Worm (Caenorhabditis elegans) whole organism, L2 larva: ENCODE results near the gene C27F2.7.

Source experiments
- C34F6.9 ChIP-seq: fragments of 150-350 bp; optimal IDR thresholded peaks from 2 replicates; lab custom pipeline; 2014; ENCODE audit warnings: missing biosample characterization, missing genetic modification characterization
- F13H6.1 ChIP-seq: sonication (generic microtip); optimal IDR thresholded peaks from 2 replicates; lab custom pipeline; 2016; ENCODE audit warnings: missing genetic modification characterization, missing compliant biosample characterization
- R02D3.7 ChIP-seq: fragments of 150-350 bp; optimal IDR thresholded peaks from 2 replicates; lab custom pipeline; 2014; ENCODE audit warnings: missing biosample characterization, missing genetic modification characterization
- Y55F3AM.14 ChIP-seq: fragments of 200-800 bp; sonication (Bioruptor generic); optimal IDR thresholded peaks from 2 replicates; lab custom pipeline; 2018; ENCODE audit warnings: mild to moderate bottlenecking, missing genetic modification characterization, missing compliant biosample characterization
- ZK546.5 ChIP-seq: sonication (generic microtip); optimal IDR thresholded peaks from 2 replicates; lab custom pipeline; 2017; ENCODE audit warnings: missing biosample characterization, missing genetic modification characterization
- alr-1 ChIP-seq: fragments of 150-350 bp; optimal IDR thresholded peaks from 2 replicates; lab custom pipeline; 2014; ENCODE audit warnings: missing biosample characterization, missing genetic modification characterization
- ama-1 ChIP-seq: fragments of 150-350 bp; optimal IDR thresholded peaks from 2 replicates; lab custom pipeline; 2018; ENCODE audit warnings: inconsistent platforms
- blmp-1 ChIP-seq: sonication (generic microtip); optimal IDR thresholded peaks from 2 replicates; lab custom pipeline; 2017; ENCODE audit warnings: missing genetic modification characterization, mild to moderate bottlenecking, missing compliant biosample characterization, antibody characterized with exemption, moderate library complexity; ENCODE audit not compliant: insufficient read depth
- ceh-16 ChIP-seq: fragments of 150-350 bp; optimal IDR thresholded peaks from 2 replicates; lab custom pipeline; 2014; ENCODE audit warnings: missing biosample characterization, missing genetic modification characterization
- ceh-82 ChIP-seq: fragments of 150-350 bp; optimal IDR thresholded peaks from 2 replicates; lab custom pipeline; 2014; ENCODE audit warnings: missing biosample characterization, missing genetic modification characterization
- crh-2 ChIP-seq: sonication (generic microtip); optimal IDR thresholded peaks from 2 replicates; lab custom pipeline; 2017; ENCODE audit warnings: missing biosample characterization, missing genetic modification characterization
- dmd-4 ChIP-seq: sonication (generic microtip); optimal IDR thresholded peaks from 2 replicates; lab custom pipeline; 2017; ENCODE audit warnings: missing biosample characterization, missing genetic modification characterization
- egl-27 ChIP-seq: sonication (generic microtip); optimal IDR thresholded peaks from 3 replicates; lab custom pipeline; 2017; ENCODE audit warnings: missing biosample characterization, missing genetic modification reagents, missing genetic modification characterization
- elt-1 ChIP-seq: fragments of 150-350 bp; optimal IDR thresholded peaks from 2 replicates; lab custom pipeline; 2014; ENCODE audit warnings: missing biosample characterization, missing genetic modification characterization
- elt-3 ChIP-seq: sonication (generic microtip); optimal IDR thresholded peaks from 2 replicates; lab custom pipeline; 2017; ENCODE audit warnings: missing biosample characterization, missing genetic modification characterization
- fos-1 ChIP-seq: fragments of 150-350 bp; optimal IDR thresholded peaks from 2 replicates; lab custom pipeline; 2014; ENCODE audit warnings: missing biosample characterization, missing genetic modification characterization
- gmeb-1 ChIP-seq: fragments of 150-350 bp; optimal IDR thresholded peaks from 2 replicates; lab custom pipeline; 2014; ENCODE audit warnings: missing biosample characterization, missing genetic modification characterization
- lin-11 ChIP-seq: fragments of 150-350 bp; sonication (generic microtip); optimal IDR thresholded peaks from 2 replicates; lab custom pipeline; 2014; ENCODE audit warnings: missing biosample characterization, missing genetic modification characterization, inconsistent platforms, mixed read lengths
- lin-13 ChIP-seq: fragments of 150-350 bp; optimal IDR thresholded peaks from 2 replicates; lab custom pipeline; 2014; ENCODE audit warnings: missing biosample characterization, missing genetic modification reagents, missing genetic modification characterization
- lin-39 ChIP-seq: fragments of 150-350 bp; optimal IDR thresholded peaks from 2 replicates; lab custom pipeline; 2014; ENCODE audit warnings: missing biosample characterization, missing genetic modification reagents, missing genetic modification characterization
- lsy-2 ChIP-seq, 2 experiments: fragments of 150-350 bp in 1 of 2; sonication (generic microtip) in 1 of 2; optimal IDR thresholded peaks; 2 replicates each; lab custom pipeline; 2014 to 2017; ENCODE audit warnings: missing biosample characterization in 2 of 2, missing genetic modification characterization in 2 of 2
- mab-5 ChIP-seq: fragments of 150-350 bp; optimal IDR thresholded peaks from 2 replicates; lab custom pipeline; 2014; ENCODE audit warnings: missing biosample characterization, missing genetic modification characterization
- mbf-1 ChIP-seq: sonication (generic microtip); optimal IDR thresholded peaks from 2 replicates; lab custom pipeline; 2017; ENCODE audit warnings: missing biosample characterization, missing genetic modification characterization
- mdl-1 ChIP-seq, 2 experiments: fragments of 150-350 bp in 1 of 2; sonication (generic microtip) in 1 of 2; optimal IDR thresholded peaks; 2 replicates each; lab custom pipeline; 2017; ENCODE audit warnings: missing biosample characterization in 2 of 2, missing genetic modification characterization in 2 of 2
- nhr-10 ChIP-seq: sonication (generic microtip); optimal IDR thresholded peaks from 2 replicates; lab custom pipeline; 2017; ENCODE audit warnings: missing biosample characterization, missing genetic modification characterization
- nhr-11 ChIP-seq: fragments of 150-350 bp; optimal IDR thresholded peaks from 2 replicates; lab custom pipeline; 2014; ENCODE audit warnings: missing biosample characterization, missing genetic modification characterization
- nhr-12 ChIP-seq: fragments of 150-350 bp; optimal IDR thresholded peaks from 2 replicates; lab custom pipeline; 2014; ENCODE audit warnings: missing biosample characterization, missing genetic modification characterization
- nhr-129 ChIP-seq: fragments of 150-350 bp; optimal IDR thresholded peaks from 2 replicates; lab custom pipeline; 2014; ENCODE audit warnings: missing biosample characterization, missing genetic modification characterization
- nhr-21 ChIP-seq: fragments of 150-350 bp; optimal IDR thresholded peaks from 2 replicates; lab custom pipeline; 2014; ENCODE audit warnings: missing biosample characterization, missing genetic modification characterization
- nhr-23 ChIP-seq: fragments of 150-350 bp; optimal IDR thresholded peaks from 2 replicates; lab custom pipeline; 2014; ENCODE audit warnings: missing biosample characterization, missing genetic modification reagents, missing genetic modification characterization
- nhr-237 ChIP-seq: fragments of 150-350 bp; optimal IDR thresholded peaks from 2 replicates; lab custom pipeline; 2014; ENCODE audit warnings: missing biosample characterization, missing genetic modification characterization
- nhr-25 ChIP-seq: fragments of 150-350 bp; sonication (generic microtip); optimal IDR thresholded peaks from 3 replicates; lab custom pipeline; 2014; ENCODE audit warnings: missing biosample characterization, missing genetic modification characterization
- nhr-6 ChIP-seq: fragments of 150-350 bp; optimal IDR thresholded peaks from 2 replicates; lab custom pipeline; 2014; ENCODE audit warnings: missing biosample characterization, missing genetic modification characterization
- nhr-77 ChIP-seq: fragments of 150-350 bp; optimal IDR thresholded peaks from 2 replicates; lab custom pipeline; 2014; ENCODE audit warnings: missing biosample characterization, missing genetic modification characterization
- peb-1 ChIP-seq: fragments of 150-350 bp; optimal IDR thresholded peaks from 2 replicates; lab custom pipeline; 2014; ENCODE audit warnings: missing biosample characterization, missing genetic modification characterization
- sem-4 ChIP-seq: fragments of 150-350 bp; optimal IDR thresholded peaks from 2 replicates; lab custom pipeline; 2014; ENCODE audit warnings: missing biosample characterization, missing genetic modification reagents, missing genetic modification characterization
- skn-1 ChIP-seq: sonication (generic microtip); optimal IDR thresholded peaks from 2 replicates; lab custom pipeline; 2017; ENCODE audit warnings: missing biosample characterization, missing genetic modification characterization
- sma-3 ChIP-seq: sonication (generic microtip); optimal IDR thresholded peaks from 2 replicates; lab custom pipeline; 2016; ENCODE audit warnings: missing genetic modification reagents, missing genetic modification characterization, missing compliant biosample characterization
- sma-9 ChIP-seq, 2 experiments: fragments of 150-350 bp in 1 of 2; sonication (generic microtip) in 1 of 2; optimal IDR thresholded peaks; 2 replicates each; lab custom pipeline; 2014 to 2016; ENCODE audit warnings: missing genetic modification characterization in 2 of 2, mild to moderate bottlenecking in 1 of 2, missing biosample characterization in 1 of 2, missing compliant biosample characterization in 1 of 2, missing genetic modification reagents in 1 of 2, moderate library complexity in 1 of 2
- snpc-4 ChIP-seq: fragments of 150-350 bp; optimal IDR thresholded peaks from 2 replicates; lab custom pipeline; 2014; ENCODE audit warnings: missing biosample characterization, missing genetic modification characterization
- unc-39 ChIP-seq: fragments of 150-350 bp; optimal IDR thresholded peaks from 2 replicates; lab custom pipeline; 2014; ENCODE audit warnings: missing biosample characterization, missing genetic modification characterization
- unc-55 ChIP-seq: fragments of 150-350 bp; sonication (generic microtip); optimal IDR thresholded peaks from 3 replicates; lab custom pipeline; 2014; ENCODE audit warnings: missing biosample characterization, missing genetic modification reagents, missing genetic modification characterization
- unc-62 ChIP-seq: fragments of 150-350 bp; optimal IDR thresholded peaks from 2 replicates; lab custom pipeline; 2014; ENCODE audit warnings: missing biosample characterization, missing genetic modification reagents, missing genetic modification characterization
- zag-1 ChIP-seq: fragments of 150-350 bp; optimal IDR thresholded peaks from 2 replicates; lab custom pipeline; 2014; ENCODE audit warnings: missing biosample characterization, missing genetic modification characterization
- ztf-1 ChIP-seq: fragments of 200-800 bp; sonication (Bioruptor generic); conservative IDR thresholded peaks from 2 replicates; pipeline ENCODE4 v1.3.6; 2022; ENCODE audit warnings: missing genetic modification characterization, missing compliant biosample characterization
- ztf-11 ChIP-seq: sonication (generic microtip); optimal IDR thresholded peaks from 2 replicates; lab custom pipeline; 2017; ENCODE audit warnings: missing biosample characterization, missing genetic modification characterization
- ztf-4 ChIP-seq: fragments of 150-350 bp; optimal IDR thresholded peaks from 2 replicates; lab custom pipeline; 2014; ENCODE audit warnings: missing biosample characterization, missing genetic modification characterization

C27F2.7 gene

ce11 chrIII:5024393-5024964, 40.2 kb upstream of the C27F2.7 start, which contains the start of gene pcf-11:
pcf-11 (plus strand) TSS chrIII:5024914.
- TF ChIP-seq nhr-11 (tag; lab: Kevin White, UChicago) (no peak), unc-55 (GFP tag; lab: Kevin White, UChicago) (peak; percentile 77), nhr-129 (tag; lab: Kevin White, UChicago) (peak; percentile 52), peb-1 (tag; lab: Kevin White, UChicago) (no peak), sma-9 (GFP tag; optimal IDR thresholded peaks at IDR 0.05; lab: Kevin White, UChicago) (peak; percentile 20), sma-9 (tag; optimal IDR thresholded peaks at IDR 0.05; lab: Kevin White, UChicago) (no peak), lin-13 (GFP tag; lab: Kevin White, UChicago) (peak; percentile 64), nhr-25 (peak; percentile 44), lin-39 (tag; lab: Kevin White, UChicago) (no peak), gmeb-1 (tag; lab: Kevin White, UChicago) (peak; percentile 50), ztf-4 (tag; lab: Kevin White, UChicago) (no peak), fos-1 (tag; lab: Kevin White, UChicago) (peak; percentile 46), alr-1 (tag; lab: Kevin White, UChicago) (no peak), mbf-1 (tag; lab: Kevin White, UChicago) (no peak), blmp-1 (peak; percentile 47), mab-5 (tag; lab: Kevin White, UChicago) (peak; percentile 31), nhr-6 (no peak), ceh-82 (tag; lab: Kevin White, UChicago) (no peak), nhr-23 (tag; lab: Kevin White, UChicago) (no peak), unc-39 (tag; lab: Kevin White, UChicago) (no peak), R02D3.7 (tag; lab: Kevin White, UChicago) (no peak), lin-11 (tag; lab: Kevin White, UChicago) (peak; percentile 75), F13H6.1 (tag; lab: Kevin White, UChicago) (peak; percentile 48), unc-62 (GFP tag; lab: Kevin White, UChicago) (no peak), snpc-4 (tag; lab: Kevin White, UChicago) (no peak), ZK546.5 (tag; lab: Kevin White, UChicago) (no peak), ama-1 (lab: Kevin White, UChicago) (peak; percentile 83), lsy-2 (tag; optimal IDR thresholded peaks at IDR 0.05; lab: Kevin White, UChicago) (peak; percentile 43 to 63), ztf-11 (tag; lab: Kevin White, UChicago) (no peak), zag-1 (no peak), nhr-77 (tag; lab: Kevin White, UChicago) (no peak), mdl-1 (tag; optimal IDR thresholded peaks at IDR 0.05; lab: Kevin White, UChicago) (peak; percentile 66 to 77), ztf-1 (no peak), dmd-4 (tag; lab: Kevin White, UChicago) (no peak), nhr-237 (tag; lab: Kevin White, UChicago) (no peak), C34F6.9 (tag; lab: Kevin White, UChicago) (peak; percentile 84), nhr-21 (tag; lab: Kevin White, UChicago) (no peak), sma-3 (GFP tag; lab: Kevin White, UChicago) (peak; percentile 42), sem-4 (peak; percentile 68), nhr-10 (no peak), crh-2 (tag; lab: Kevin White, UChicago) (peak; percentile 84), elt-1 (tag; lab: Kevin White, UChicago) (no peak), ceh-16 (tag; lab: Kevin White, UChicago) (no peak), egl-27 (no peak), elt-3 (tag; lab: Kevin White, UChicago) (no peak), nhr-12 (tag; lab: Kevin White, UChicago) (no peak), skn-1 (tag; lab: Kevin White, UChicago) (no peak), Y55F3AM.14 (no peak)
